Fruit fly (Drosophila melanogaster) whole organism, wandering third instar larva: Measurements from ENCODE around the gene Spt20.

ENCODE experiments used
- GATAd ChIP-seq: sonication (Bioruptor generic); optimal IDR thresholded peaks from 2 replicates; lab custom pipeline; 2016; ENCODE audit warnings: missing biosample characterization, missing genetic modification characterization
- Myc ChIP-seq: fragments of >200 bp; optimal IDR thresholded peaks from 2 replicates; lab custom pipeline; 2017
- Sp1 ChIP-seq: fragments of 200-800 bp; sonication (Bioruptor generic); optimal IDR thresholded peaks from 3 replicates; lab custom pipeline; 2019; ENCODE audit warnings: missing biosample characterization, mild to moderate bottlenecking, missing genetic modification characterization, moderate library complexity
- dl ChIP-seq, 2 experiments: fragments of 175-275, 200-275 bp in 1 of 2; fragments of 200-275 bp in 1 of 2; sonication (Bioruptor generic); optimal IDR thresholded peaks; lab custom pipeline; 2018; ENCODE audit warnings: mild to moderate bottlenecking in 2 of 2, missing biosample characterization in 2 of 2, missing genetic modification characterization in 2 of 2, moderate library complexity in 2 of 2; ENCODE audit not compliant: partially characterized antibody in 2 of 2, insufficient read depth in 1 of 2
- lola ChIP-seq: fragments of >200 bp; optimal IDR thresholded peaks from 2 replicates; lab custom pipeline; 2017; ENCODE audit warnings: missing biosample characterization, missing genetic modification characterization
- psq ChIP-seq: fragments of 200-800 bp; sonication (Bioruptor generic); optimal IDR thresholded peaks from 3 replicates; lab custom pipeline; 2017; ENCODE audit warnings: missing biosample characterization, mild to moderate bottlenecking, missing genetic modification characterization, moderate library complexity

DNA sequence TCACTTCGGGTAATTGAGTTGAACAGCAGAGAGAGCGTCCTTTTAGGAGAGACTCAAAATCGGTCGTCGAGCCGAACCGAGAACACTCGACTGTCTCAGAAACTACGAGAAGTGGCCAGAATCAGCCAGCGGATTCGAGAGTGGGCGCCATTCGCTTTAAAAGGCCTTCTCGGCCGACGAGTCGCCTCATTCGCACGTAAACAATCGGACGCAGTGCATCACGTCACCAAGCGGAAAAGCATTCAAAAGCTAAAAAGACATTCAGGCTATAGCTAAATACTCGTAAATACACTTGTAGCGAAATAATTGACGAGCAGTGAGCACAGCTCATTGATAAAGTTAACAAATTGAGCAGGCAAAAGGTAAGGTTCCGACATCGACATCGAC is 22.3 kb upstream of the Spt20 start:
- TF ChIP-seq dl (GFP tag; optimal IDR thresholded peaks at IDR 0.05; lab: Kevin White, UChicago; ENCODE audit: insufficient read depth in 1 of 2, partially characterized antibody in 2 of 2) = no peak
- TF ChIP-seq psq = no peak
- no peak for TF ChIP-seq lola (GFP tag; lab: Kevin White, UChicago)
- TF ChIP-seq Sp1 (GFP tag; lab: Kevin White, UChicago) = no peak
- TF ChIP-seq Myc (lab: Kevin White, UChicago) = no peak
- TF ChIP-seq GATAd (GFP tag; lab: Kevin White, UChicago) = no peak
